Fruit fly (Drosophila melanogaster) whole organism, embryonic: ENCODE results near the gene Uch-L5R.

ENCODE experiments used
- Abd-B ChIP-seq: fragments of 200-800 bp; sonication (Bioruptor generic); optimal IDR thresholded peaks from 2 replicates; lab custom pipeline; 2018; ENCODE audit warnings: missing biosample characterization, mild to moderate bottlenecking, missing genetic modification characterization, moderate library complexity
- BEAF-32 ChIP-seq: fragments of 200-800 bp; sonication (Bioruptor generic); optimal IDR thresholded peaks from 3 replicates; lab custom pipeline; 2017; ENCODE audit warnings: missing biosample characterization, missing genetic modification characterization, mild to moderate bottlenecking, moderate library complexity, missing genetic modification reagents
- CG10147 ChIP-seq: fragments of 200-800 bp; sonication (Bioruptor generic); optimal IDR thresholded peaks from 2 replicates; lab custom pipeline; 2019; ENCODE audit warnings: missing biosample characterization, mild to moderate bottlenecking, missing genetic modification characterization, moderate library complexity
- CG11247 ChIP-seq: fragments of 200-800 bp; sonication (Bioruptor generic); IDR thresholded peaks from 2 replicates; pipeline ENCODE4 v1.3.6; 2022; ENCODE audit warnings: missing biosample characterization, missing genetic modification characterization
- CG11560 ChIP-seq: fragments of 200-800 bp; sonication (Bioruptor generic); IDR thresholded peaks from 3 replicates; pipeline ENCODE4 v1.3.6; 2022; ENCODE audit warnings: missing biosample characterization, missing genetic modification characterization
- CG12104 ChIP-seq: fragments of 200-800 bp; sonication (Bioruptor generic); optimal IDR thresholded peaks from 3 replicates; lab custom pipeline; 2016; ENCODE audit warnings: missing biosample characterization, missing genetic modification characterization
- CG12236 ChIP-seq: fragments of 200-800 bp; sonication (Bioruptor generic); optimal IDR thresholded peaks from 2 replicates; lab custom pipeline; 2016; ENCODE audit warnings: missing biosample characterization, missing genetic modification characterization
- CG13287 ChIP-seq: fragments of 200-800 bp; sonication (Bioruptor generic); IDR thresholded peaks from 2 replicates; pipeline ENCODE4 v1.3.6; 2022; ENCODE audit warnings: missing biosample characterization, missing genetic modification characterization; ENCODE audit not compliant: partially characterized antibody
- CG13424 ChIP-seq: fragments of 200-800 bp; sonication (Bioruptor generic); optimal IDR thresholded peaks from 2 replicates; lab custom pipeline; 2019; ENCODE audit warnings: missing biosample characterization, mild to moderate bottlenecking, missing genetic modification characterization, moderate library complexity
- CG14014 ChIP-seq: fragments of 200-800 bp; sonication (Bioruptor generic); IDR thresholded peaks from 2 replicates; pipeline ENCODE4 v1.3.6; 2022; ENCODE audit warnings: missing biosample characterization, missing genetic modification characterization
- CG16863 ChIP-seq: fragments of 200-800 bp; sonication (Bioruptor generic); optimal IDR thresholded peaks from 3 replicates; lab custom pipeline; 2016; ENCODE audit warnings: missing biosample characterization, missing genetic modification characterization
- CG18476 ChIP-seq: fragments of 200-800 bp; sonication (Bioruptor generic); optimal IDR thresholded peaks from 2 replicates; lab custom pipeline; 2016; ENCODE audit warnings: missing biosample characterization, mild to moderate bottlenecking, missing genetic modification characterization
- CG2116 ChIP-seq: fragments of 200-800 bp; sonication (Bioruptor generic); optimal IDR thresholded peaks from 3 replicates; lab custom pipeline; 2018; ENCODE audit warnings: missing biosample characterization, mild to moderate bottlenecking, missing genetic modification characterization
- CG33557 ChIP-seq: fragments of 200-800 bp; sonication (Bioruptor generic); optimal IDR thresholded peaks from 2 replicates; lab custom pipeline; 2019; ENCODE audit warnings: missing biosample characterization, mild to moderate bottlenecking, missing genetic modification characterization, moderate library complexity
- CG3995 ChIP-seq: fragments of 200-800 bp; sonication (Bioruptor generic); optimal IDR thresholded peaks from 3 replicates; lab custom pipeline; 2016; ENCODE audit warnings: missing biosample characterization, missing genetic modification characterization
- CG6272 ChIP-seq: fragments of 200-800 bp; sonication (Bioruptor generic); IDR thresholded peaks from 2 replicates; pipeline ENCODE4 v1.3.6; 2022; ENCODE audit warnings: missing biosample characterization, missing genetic modification characterization
- CG9215 ChIP-seq: fragments of 200-800 bp; sonication (Bioruptor generic); IDR thresholded peaks from 2 replicates; pipeline ENCODE4 v1.3.6; 2022; ENCODE audit warnings: missing biosample characterization, missing genetic modification characterization
- CG9876 ChIP-seq: fragments of 200-800 bp; sonication (Bioruptor generic); optimal IDR thresholded peaks from 2 replicates; lab custom pipeline; 2016; ENCODE audit warnings: missing biosample characterization, missing genetic modification characterization
- CHES-1-like ChIP-seq: fragments of 200-800 bp; sonication (Bioruptor generic); optimal IDR thresholded peaks from 2 replicates; lab custom pipeline; 2016; ENCODE audit warnings: missing biosample characterization, missing genetic modification characterization
- CoRest ChIP-seq: fragments of 200-800 bp; sonication (Bioruptor generic); optimal IDR thresholded peaks from 3 replicates; lab custom pipeline; 2018; ENCODE audit warnings: missing biosample characterization, mild to moderate bottlenecking, missing genetic modification characterization, moderate library complexity
- Ets97D ChIP-seq: fragments of 200-800 bp; sonication (Bioruptor generic); optimal IDR thresholded peaks from 3 replicates; lab custom pipeline; 2016; ENCODE audit warnings: missing biosample characterization, missing genetic modification characterization
- HLHmδ ChIP-seq: fragments of 200-800 bp; sonication (Bioruptor generic); optimal IDR thresholded peaks from 2 replicates; lab custom pipeline; 2018; ENCODE audit warnings: missing biosample characterization, mild to moderate bottlenecking, missing genetic modification characterization, moderate library complexity
- HmgZ ChIP-seq: fragments of 200-800 bp; sonication (Bioruptor generic); optimal IDR thresholded peaks from 2 replicates; lab custom pipeline; 2018; ENCODE audit warnings: missing biosample characterization, mild to moderate bottlenecking, missing genetic modification characterization
- Hr3 ChIP-seq: fragments of 200-800 bp; sonication (Bioruptor generic); optimal IDR thresholded peaks from 3 replicates; lab custom pipeline; 2016; ENCODE audit warnings: missing biosample characterization, missing genetic modification characterization
- Hr39 ChIP-seq: fragments of >200 bp; optimal IDR thresholded peaks from 2 replicates; lab custom pipeline; 2017
- Lim3 ChIP-seq: fragments of 200-800 bp; sonication (Bioruptor generic); IDR thresholded peaks from 2 replicates; pipeline ENCODE4 v1.3.6; 2022; ENCODE audit warnings: missing biosample characterization, missing genetic modification characterization
- Sry-δ ChIP-seq: fragments of 200-800 bp; sonication (Bioruptor generic); optimal IDR thresholded peaks from 2 replicates; lab custom pipeline; 2016; ENCODE audit warnings: missing biosample characterization, missing genetic modification characterization
- YL-1 ChIP-seq: fragments of 200-800 bp; sonication (Bioruptor generic); optimal IDR thresholded peaks from 3 replicates; lab custom pipeline; 2017; ENCODE audit warnings: missing biosample characterization, mild to moderate bottlenecking, missing genetic modification characterization
- amos ChIP-seq: fragments of 200-800 bp; sonication (Bioruptor generic); IDR thresholded peaks from 2 replicates; pipeline ENCODE4 v1.3.6; 2022; ENCODE audit warnings: missing biosample characterization, missing genetic modification characterization; ENCODE audit not compliant: partially characterized antibody
- ase ChIP-seq: fragments of 200-800 bp; sonication (Bioruptor generic); IDR thresholded peaks from 3 replicates; pipeline ENCODE4 v1.3.6; 2022; ENCODE audit warnings: missing biosample characterization, missing genetic modification characterization
- cad ChIP-seq: fragments of >200 bp; optimal IDR thresholded peaks from 2 replicates; lab custom pipeline; 2017; ENCODE audit warnings: missing biosample characterization, missing genetic modification characterization
- chinmo ChIP-seq: fragments of 200-800 bp; sonication (Bioruptor generic); IDR thresholded peaks from 4 replicates; pipeline ENCODE4 v1.3.6; 2022; ENCODE audit warnings: missing biosample characterization, missing genetic modification characterization; ENCODE audit not compliant: partially characterized antibody
- crol ChIP-seq: fragments of 200-800 bp; sonication (Bioruptor generic); IDR thresholded peaks from 2 replicates; pipeline ENCODE4 v1.3.6; 2022; ENCODE audit warnings: missing biosample characterization, missing genetic modification characterization
- emc ChIP-seq: fragments of 200-800 bp; sonication (Bioruptor generic); optimal IDR thresholded peaks from 2 replicates; lab custom pipeline; 2016; ENCODE audit warnings: missing biosample characterization, missing genetic modification characterization
- fru ChIP-seq: fragments of >200 bp; optimal IDR thresholded peaks from 2 replicates; lab custom pipeline; 2017
- grau ChIP-seq: fragments of 200-800 bp; optimal IDR thresholded peaks from 3 replicates; lab custom pipeline; 2019; ENCODE audit warnings: missing biosample characterization, mild to moderate bottlenecking, missing genetic modification characterization, moderate library complexity
- gt ChIP-seq: fragments of 200-800 bp; sonication (Bioruptor generic); IDR thresholded peaks from 2 replicates; pipeline ENCODE4 v1.3.6; 2022; ENCODE audit warnings: missing biosample characterization, missing genetic modification characterization
- h ChIP-seq: fragments of >200 bp; optimal IDR thresholded peaks from 2 replicates; lab custom pipeline; 2017
- hb ChIP-seq: fragments of 200-800 bp; sonication (Bioruptor generic); IDR thresholded peaks from 3 replicates; pipeline ENCODE4 v1.3.6; 2022; ENCODE audit warnings: missing biosample characterization, missing genetic modification characterization; ENCODE audit not compliant: partially characterized antibody
- insv ChIP-seq, 2 experiments: fragments of 200-800 bp; sonication (Bioruptor generic); optimal IDR thresholded peaks; 3 replicates each; lab custom pipeline; 2016 to 2018; ENCODE audit warnings: missing biosample characterization in 2 of 2, missing genetic modification characterization in 2 of 2
- kah ChIP-seq: fragments of 200-800 bp; sonication (Bioruptor generic); optimal IDR thresholded peaks from 2 replicates; lab custom pipeline; 2018; ENCODE audit warnings: missing biosample characterization, mild to moderate bottlenecking, missing genetic modification characterization
- nmo ChIP-seq: fragments of 200-800 bp; sonication (Bioruptor generic); optimal IDR thresholded peaks from 2 replicates; lab custom pipeline; 2018; ENCODE audit warnings: missing biosample characterization, mild to moderate bottlenecking, missing genetic modification characterization, moderate library complexity
- psq ChIP-seq: fragments of 200-800 bp; sonication (Bioruptor generic); optimal IDR thresholded peaks from 2 replicates; lab custom pipeline; 2017; ENCODE audit warnings: missing biosample characterization, missing genetic modification characterization
- pum ChIP-seq: fragments of 200-800 bp; sonication (Bioruptor generic); optimal IDR thresholded peaks from 2 replicates; lab custom pipeline; 2016; ENCODE audit warnings: missing biosample characterization, missing genetic modification characterization
- so ChIP-seq: fragments of 200-800 bp; sonication (Bioruptor generic); IDR thresholded peaks from 3 replicates; pipeline ENCODE4 v1.3.6; 2022; ENCODE audit warnings: missing biosample characterization, missing genetic modification characterization
- sqz ChIP-seq: fragments of 200-800 bp; sonication (Bioruptor generic); optimal IDR thresholded peaks from 3 replicates; lab custom pipeline; 2018; ENCODE audit warnings: missing biosample characterization, mild to moderate bottlenecking, missing genetic modification characterization
- stc ChIP-seq: fragments of 200-800 bp; sonication (Bioruptor generic); IDR thresholded peaks from 2 replicates; pipeline ENCODE4 v1.3.6; 2022; ENCODE audit warnings: missing biosample characterization, missing genetic modification characterization
- sug ChIP-seq: fragments of 200-800 bp; optimal IDR thresholded peaks from 2 replicates; lab custom pipeline; 2019; ENCODE audit warnings: missing biosample characterization, mild to moderate bottlenecking, missing genetic modification characterization, moderate library complexity
- tx ChIP-seq: fragments of 200-800 bp; sonication (Bioruptor generic); optimal IDR thresholded peaks from 2 replicates; lab custom pipeline; 2016; ENCODE audit warnings: missing biosample characterization, missing genetic modification characterization
- vnd ChIP-seq: fragments of 200-800 bp; sonication (Bioruptor generic); IDR thresholded peaks from 3 replicates; pipeline ENCODE4 v1.3.6; 2022; ENCODE audit warnings: missing biosample characterization, missing genetic modification characterization; ENCODE audit not compliant: partially characterized antibody
- zf30C ChIP-seq: fragments of 200-800 bp; sonication (Bioruptor generic); optimal IDR thresholded peaks from 3 replicates; lab custom pipeline; 2018; ENCODE audit warnings: missing biosample characterization, mild to moderate bottlenecking, missing genetic modification characterization

Gene Uch-L5R

DNA sequence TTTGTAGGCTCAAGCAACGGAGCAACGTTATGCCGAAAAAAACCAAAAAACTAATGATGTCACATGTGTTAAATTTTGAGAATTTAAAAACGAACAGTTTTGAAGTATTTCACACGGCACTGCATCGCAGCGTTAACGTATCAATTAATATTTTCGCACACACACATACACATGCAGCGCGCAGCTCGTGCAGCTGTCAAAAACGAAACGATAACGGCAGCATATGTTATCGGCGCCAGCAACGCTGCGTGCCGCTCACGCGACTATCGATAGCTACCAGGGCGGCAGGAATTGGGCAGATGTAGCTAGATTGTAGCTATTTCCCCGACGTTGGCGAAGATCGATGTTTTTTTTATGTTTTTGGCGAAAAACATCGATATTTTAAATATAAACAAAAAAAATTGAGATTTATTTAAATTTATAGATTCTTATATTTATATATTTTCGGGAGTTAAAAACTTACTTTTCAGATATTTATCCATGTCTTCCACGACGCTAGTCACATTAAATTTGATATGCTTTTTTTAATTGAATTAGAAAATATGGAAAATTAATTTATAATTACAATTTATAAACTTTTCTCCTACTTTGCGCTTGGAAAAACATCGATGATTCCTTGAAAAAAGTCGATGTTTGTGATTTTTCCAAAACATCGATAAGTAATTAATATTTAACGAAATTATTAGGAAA, 27.5 kb downstream of the Uch-L5R start, which contains the start of gene Usp7 (continued):
- TF ChIP-seq CG9876 (GFP tag; lab: Kevin White, UChicago), result no peak
- peak; percentile 73 for TF ChIP-seq YL-1 (GFP tag; lab: Kevin White, UChicago)
- TF ChIP-seq sug, result peak; percentile 13
- TF ChIP-seq CG18476 (GFP tag; lab: Kevin White, UChicago), result no peak
- TF ChIP-seq CG9215, result no peak
- no peak for TF ChIP-seq Hr3 (GFP tag; lab: Kevin White, UChicago)
- peak; percentile 11 for TF ChIP-seq sqz (GFP tag; lab: Kevin White, UChicago)
- peak; percentile 91 for TF ChIP-seq vnd (GFP tag; lab: Robert Waterston, UW)
- TF ChIP-seq amos (GFP tag; lab: Robert Waterston, UW), result peak; percentile 97
- no peak for TF ChIP-seq CG10147 (GFP tag; lab: Kevin White, UChicago)
- no peak for TF ChIP-seq crol (GFP tag; lab: Robert Waterston, UW)
- no peak for TF ChIP-seq so (GFP tag; lab: Robert Waterston, UW)
- TF ChIP-seq fru (lab: Kevin White, UChicago), result no peak
- peak; percentile 14 for TF ChIP-seq HmgZ (tag; lab: Kevin White, UChicago)
- TF ChIP-seq grau (tag; lab: Kevin White, UChicago), result peak; percentile 19
- no peak for TF ChIP-seq Lim3 (GFP tag; lab: Robert Waterston, UW)
- peak; percentile 97 for TF ChIP-seq chinmo (GFP tag; lab: Robert Waterston, UW)
- no peak; the same call in 2 of the 3 replicates for TF ChIP-seq CG11560 (tag; lab: Robert Waterston, UW)
- TF ChIP-seq CG14014 (GFP tag; lab: Robert Waterston, UW), result 0 out of 2 replicates have a peak, but pooled peaks have one; percentile 11
- no peak for TF ChIP-seq insv (GFP tag; optimal IDR thresholded peaks at IDR 0.05; lab: Kevin White, UChicago)
- TF ChIP-seq Abd-B (GFP tag; lab: Kevin White, UChicago), result peak; percentile 58
- no peak for TF ChIP-seq HLHmδ (GFP tag; lab: Kevin White, UChicago)
- TF ChIP-seq hb, result peak; percentile 93
- TF ChIP-seq CG2116 (GFP tag; lab: Kevin White, UChicago), result peak; percentile 96
- TF ChIP-seq emc (GFP tag; lab: Kevin White, UChicago), result no peak
- TF ChIP-seq stc (GFP tag; lab: Robert Waterston, UW), result no peak
- TF ChIP-seq Ets97D (GFP tag; lab: Kevin White, UChicago), result peak; percentile 85
- TF ChIP-seq zf30C (GFP tag; lab: Kevin White, UChicago), result no peak
- no peak for TF ChIP-seq CG13424 (tag; lab: Kevin White, UChicago)
- no peak for TF ChIP-seq Hr39 (lab: Kevin White, UChicago)
- no peak for TF ChIP-seq gt (GFP tag; lab: Robert Waterston, UW)
- TF ChIP-seq ase (GFP tag; lab: Robert Waterston, UW), result no peak
- no peak for TF ChIP-seq pum (GFP tag; lab: Kevin White, UChicago)
- no peak for TF ChIP-seq h (lab: Kevin White, UChicago)
- TF ChIP-seq CG3995 (GFP tag; lab: Kevin White, UChicago), result no peak
- TF ChIP-seq CG13287 (GFP tag; lab: Robert Waterston, UW), result peak; percentile 95
- TF ChIP-seq kah (GFP tag; lab: Kevin White, UChicago), result no peak
- no peak for TF ChIP-seq CG33557 (GFP tag; lab: Kevin White, UChicago)
- no peak for TF ChIP-seq CG12104 (GFP tag; lab: Kevin White, UChicago)
- TF ChIP-seq CG11247, result no peak
- TF ChIP-seq CG16863, result no peak
- peak; percentile 48 for TF ChIP-seq CoRest (tag; lab: Kevin White, UChicago)
- peak; percentile 43; the same call in 1 of the 2 replicates for TF ChIP-seq CG6272 (GFP tag; lab: Robert Waterston, UW)
- no peak for TF ChIP-seq CHES-1-like
- TF ChIP-seq cad, result no peak
- TF ChIP-seq tx, result no peak
- TF ChIP-seq Sry-δ (GFP tag; lab: Kevin White, UChicago), result peak; percentile 80
- TF ChIP-seq nmo (GFP tag; lab: Kevin White, UChicago), result peak; percentile 61
- TF ChIP-seq psq (GFP tag; lab: Kevin White, UChicago), result no peak
- TF ChIP-seq BEAF-32 (GFP tag; lab: Kevin White, UChicago), result peak; percentile 91
- no peak for TF ChIP-seq CG12236
